Fruit fly (Drosophila melanogaster): ENCODE data around the gene Lmpt.

Lmpt gene

dm6 chr3L:16824725-16825124, 40.4 kb upstream of the Lmpt start:
- no peak for TF ChIP-seq br (GFP tag; optimal IDR thresholded peaks at IDR 0.05)
- no peak for TF ChIP-seq Dif (GFP tag; optimal IDR thresholded peaks at IDR 0.05; ENCODE audit: partially characterized antibody)
- no peak for TF ChIP-seq lola (GFP tag; optimal IDR thresholded peaks at IDR 0.05)
- no peak for TF ChIP-seq Hnf4 (GFP tag; optimal IDR thresholded peaks at IDR 0.05)
- no peak for TF ChIP-seq Mio (GFP tag; optimal IDR thresholded peaks at IDR 0.05)
- no peak for TF ChIP-seq h (GFP tag; optimal IDR thresholded peaks at IDR 0.05)
- TF ChIP-seq foxo (GFP tag; optimal IDR thresholded peaks at IDR 0.05) = no peak
- TF ChIP-seq OdsH (GFP tag; optimal IDR thresholded peaks at IDR 0.05) = no peak
- TF ChIP-seq Hr78 (GFP tag; optimal IDR thresholded peaks at IDR 0.05) = no peak
- TF ChIP-seq Abd-B (GFP tag; optimal IDR thresholded peaks at IDR 0.05) = no peak
- TF ChIP-seq HLH106 (tag; optimal IDR thresholded peaks at IDR 0.05) = no peak
- no peak for TF ChIP-seq CG32264 (GFP tag; optimal IDR thresholded peaks at IDR 0.05)
- TF ChIP-seq ey (GFP tag; optimal IDR thresholded peaks at IDR 0.05) = no peak
- TF ChIP-seq Jra (GFP tag; optimal IDR thresholded peaks at IDR 0.05) = no peak
- TF ChIP-seq Rel (GFP tag; optimal IDR thresholded peaks at IDR 0.05) = no peak
- no peak for TF ChIP-seq Rel (tag; optimal IDR thresholded peaks at IDR 0.05)

dm6 chr3L:16825195-16825594, 39.9 kb upstream of the Lmpt start:
- TF ChIP-seq CG32264 (GFP tag; optimal IDR thresholded peaks at IDR 0.05) = no peak
- TF ChIP-seq woc (GFP tag; optimal IDR thresholded peaks at IDR 0.05) = no peak

dm6 chr3L:16828967-16829366, 36.1 kb upstream of the Lmpt start, which contains the start of gene CG13024:
Gene CG13024, minus strand, starts transcription at chr3L:16829074.
- TF ChIP-seq Jra (GFP tag; optimal IDR thresholded peaks at IDR 0.05) (no peak), usp (GFP tag; optimal IDR thresholded peaks at IDR 0.05) (no peak), Rel (GFP tag; optimal IDR thresholded peaks at IDR 0.05) (no peak), Rel (tag; optimal IDR thresholded peaks at IDR 0.05) (no peak), br (GFP tag; optimal IDR thresholded peaks at IDR 0.05) (no peak), CG9705 (GFP tag; optimal IDR thresholded peaks at IDR 0.05) (no peak), woc (GFP tag; optimal IDR thresholded peaks at IDR 0.05) (no peak)

dm6 chr3L:16829983-16830382, 35.1 kb upstream of the Lmpt start:
- no peak for TF ChIP-seq Rel (GFP tag; optimal IDR thresholded peaks at IDR 0.05)
- no peak for TF ChIP-seq Rel (tag; optimal IDR thresholded peaks at IDR 0.05)
- TF ChIP-seq pan (optimal IDR thresholded peaks at IDR 0.05) = no peak
- no peak for TF ChIP-seq tai (GFP tag; optimal IDR thresholded peaks at IDR 0.05)
- no peak for TF ChIP-seq dsf (GFP tag; optimal IDR thresholded peaks at IDR 0.05; ENCODE audit: borderline replicate concordance)

dm6 chr3L:16836732-16837131, 28.4 kb upstream of the Lmpt start:
- TF ChIP-seq jim (GFP tag; optimal IDR thresholded peaks at IDR 0.05) = no peak
- no peak for TF ChIP-seq HLH106 (tag; optimal IDR thresholded peaks at IDR 0.05)
- no peak for TF ChIP-seq usp (GFP tag; optimal IDR thresholded peaks at IDR 0.05)
- no peak for TF ChIP-seq Myc (optimal IDR thresholded peaks at IDR 0.05)
- no peak for TF ChIP-seq dsf (GFP tag; optimal IDR thresholded peaks at IDR 0.05; ENCODE audit: borderline replicate concordance)
- TF ChIP-seq rgr (GFP tag; optimal IDR thresholded peaks at IDR 0.05) = no peak
- no peak for TF ChIP-seq GATAd (GFP tag; optimal IDR thresholded peaks at IDR 0.05)
- TF ChIP-seq Hnf4 (GFP tag; optimal IDR thresholded peaks at IDR 0.05) = no peak

dm6 chr3L:16840540-16840939, 24.6 kb upstream of the Lmpt start:
- TF ChIP-seq Myc (optimal IDR thresholded peaks at IDR 0.05) (no peak), psq (GFP tag; optimal IDR thresholded peaks at IDR 0.05) (no peak), ey (GFP tag; optimal IDR thresholded peaks at IDR 0.05) (no peak), dsf (GFP tag; optimal IDR thresholded peaks at IDR 0.05; ENCODE audit: borderline replicate concordance) (no peak), Dfd (GFP tag; optimal IDR thresholded peaks at IDR 0.05) (no peak), Dif (GFP tag; optimal IDR thresholded peaks at IDR 0.05; ENCODE audit: partially characterized antibody) (no peak), CrebA (GFP tag; optimal IDR thresholded peaks at IDR 0.05; ENCODE audit: borderline replicate concordance) (no peak), rgr (GFP tag; optimal IDR thresholded peaks at IDR 0.05) (no peak), OdsH (GFP tag; optimal IDR thresholded peaks at IDR 0.05) (no peak), br (GFP tag; optimal IDR thresholded peaks at IDR 0.05) (no peak), h (GFP tag; optimal IDR thresholded peaks at IDR 0.05) (no peak), pan (optimal IDR thresholded peaks at IDR 0.05) (no peak), fru (GFP tag; optimal IDR thresholded peaks at IDR 0.05) (no peak), sv (GFP tag; optimal IDR thresholded peaks at IDR 0.05) (no peak), N (GFP tag; optimal IDR thresholded peaks at IDR 0.05) (no peak), Hnf4 (GFP tag; optimal IDR thresholded peaks at IDR 0.05) (no peak), woc (GFP tag; optimal IDR thresholded peaks at IDR 0.05) (no peak), CG9705 (GFP tag; optimal IDR thresholded peaks at IDR 0.05) (no peak), Hr83 (GFP tag; optimal IDR thresholded peaks at IDR 0.05; ENCODE audit: poor library complexity, severe bottlenecking) (no peak)

Data from whole organism, wandering third instar larva.